Worm (Caenorhabditis elegans) whole organism, L4 larva: Measurements from ENCODE around the gene hlh-30.

Experiments
- ZK546.5 ChIP-seq, 2 experiments: sonication (generic microtip); optimal IDR thresholded peaks; 2 replicates each; lab custom pipeline; 2017; ENCODE audit warnings: missing biosample characterization in 2 of 2, missing genetic modification characterization in 2 of 2
- ama-1 ChIP-seq: fragments of 150-350 bp; optimal IDR thresholded peaks from 2 replicates; lab custom pipeline; 2014; ENCODE audit warnings: inconsistent platforms, mixed read lengths
- attf-4 ChIP-seq: sonication (generic microtip); optimal IDR thresholded peaks from 3 replicates; lab custom pipeline; 2017; ENCODE audit warnings: missing biosample characterization, missing genetic modification characterization
- ceh-82 ChIP-seq: sonication (generic microtip); optimal IDR thresholded peaks from 2 replicates; lab custom pipeline; 2017; ENCODE audit warnings: missing biosample characterization, missing genetic modification characterization
- madf-5 ChIP-seq, 2 experiments: fragments of 200-800 bp; sonication (Bioruptor generic); IDR thresholded peaks; 2 replicates each; pipeline ENCODE4 v1.3.6; 2022; ENCODE audit warnings: missing compliant biosample characterization in 2 of 2, missing genetic modification characterization in 2 of 2
- mxl-2 ChIP-seq: fragments of 200-800 bp; sonication (Bioruptor generic); conservative IDR thresholded peaks from 2 replicates; pipeline ENCODE4 v1.3.6; 2022; ENCODE audit warnings: missing genetic modification reagents, missing genetic modification characterization, missing compliant biosample characterization
- nhr-42 ChIP-seq: fragments of 200-800 bp; sonication (Bioruptor generic); IDR thresholded peaks from 2 replicates; pipeline ENCODE4 v1.3.6; 2022; ENCODE audit warnings: missing genetic modification characterization, missing compliant biosample characterization
- nhr-6 ChIP-seq: fragments of 150-350 bp; optimal IDR thresholded peaks from 2 replicates; lab custom pipeline; 2014; ENCODE audit warnings: missing biosample characterization, missing genetic modification characterization
- skn-1 ChIP-seq: fragments of 150-350 bp; optimal IDR thresholded peaks from 2 replicates; lab custom pipeline; 2014; ENCODE audit warnings: missing biosample characterization, missing genetic modification characterization

- TF ChIP-seq skn-1 (tag; lab: Kevin White, UChicago) (no peak), nhr-6 (tag; lab: Kevin White, UChicago) (no peak), madf-5 (GFP tag; IDR thresholded peaks at IDR 0.05; lab: Robert Waterston, UW) (no peak), ceh-82 (tag; lab: Kevin White, UChicago) (no peak), attf-4 (tag; lab: Kevin White, UChicago) (no peak), ama-1 (lab: Kevin White, UChicago) (no peak), nhr-42 (GFP tag; lab: Robert Waterston, UW) (no peak), ZK546.5 (tag; optimal IDR thresholded peaks at IDR 0.05; lab: Kevin White, UChicago) (no peak), mxl-2 (GFP tag; lab: Robert Waterston, UW) (no peak)
These were observed 44.1 kb upstream of the hlh-30 start, which contains the start of gene C35B1.8 for ce11 chrIV:4078901-4079300.
